Fruit fly (Drosophila melanogaster): ENCODE data around the gene CG34248.

dm6 chr3L:16265000-16265399 lies 5.7 kb downstream of the CG34248 start, which contains the start of the genes CG13051 and CG13069:
- TF ChIP-seq CG8478 (optimal IDR thresholded peaks at IDR 0.05) (no peak), psq (optimal IDR thresholded peaks at IDR 0.05) (no peak), pan (optimal IDR thresholded peaks at IDR 0.05) (no peak), EcR (GFP tag; optimal IDR thresholded peaks at IDR 0.05) (no peak), Dll (optimal IDR thresholded peaks at IDR 0.05) (no peak), usp (GFP tag; optimal IDR thresholded peaks at IDR 0.05) (no peak)

Measured in whole organism.